Worm (Caenorhabditis elegans) whole organism, late embryonic: ENCODE data around the gene msp-152.

Experiments used
- ceh-18 ChIP-seq: sonication (generic microtip); optimal IDR thresholded peaks from 2 replicates; lab custom pipeline; 2016; ENCODE audit warnings: missing genetic modification characterization, missing compliant biosample characterization
- ceh-34 ChIP-seq: sonication (generic microtip); optimal IDR thresholded peaks from 2 replicates; lab custom pipeline; 2016; ENCODE audit warnings: mild to moderate bottlenecking, missing genetic modification characterization, missing compliant biosample characterization
- ceh-48 ChIP-seq: sonication (generic microtip); optimal IDR thresholded peaks from 2 replicates; lab custom pipeline; 2016; ENCODE audit warnings: missing genetic modification characterization, inconsistent platforms, missing compliant biosample characterization
- ceh-6 ChIP-seq: fragments of 200-800 bp; sonication (Bioruptor generic); optimal IDR thresholded peaks from 2 replicates; lab custom pipeline; 2018; ENCODE audit warnings: mild to moderate bottlenecking, missing genetic modification characterization, missing compliant biosample characterization
- dve-1 ChIP-seq: sonication (generic microtip); optimal IDR thresholded peaks from 2 replicates; lab custom pipeline; 2017; ENCODE audit warnings: antibody characterized with exemption, mild to moderate bottlenecking, missing genetic modification characterization, missing compliant biosample characterization
- npax-4 ChIP-seq: sonication (generic microtip); optimal IDR thresholded peaks from 2 replicates; lab custom pipeline; 2016; ENCODE audit warnings: missing genetic modification characterization, missing compliant biosample characterization
- tbx-7 ChIP-seq: sonication (generic microtip); optimal IDR thresholded peaks from 2 replicates; lab custom pipeline; 2016; ENCODE audit warnings: missing genotype, missing genetic modification characterization, missing compliant biosample characterization

msp-152 gene

ce11 chrII:4974448-4974951 lies 41.7 kb downstream of the msp-152 start:
- peak; percentile 93 for TF ChIP-seq ceh-34 (tag; lab: Kevin White, UChicago)
- no peak for TF ChIP-seq ceh-6 (GFP tag; lab: Kevin White, UChicago)

DNA sequence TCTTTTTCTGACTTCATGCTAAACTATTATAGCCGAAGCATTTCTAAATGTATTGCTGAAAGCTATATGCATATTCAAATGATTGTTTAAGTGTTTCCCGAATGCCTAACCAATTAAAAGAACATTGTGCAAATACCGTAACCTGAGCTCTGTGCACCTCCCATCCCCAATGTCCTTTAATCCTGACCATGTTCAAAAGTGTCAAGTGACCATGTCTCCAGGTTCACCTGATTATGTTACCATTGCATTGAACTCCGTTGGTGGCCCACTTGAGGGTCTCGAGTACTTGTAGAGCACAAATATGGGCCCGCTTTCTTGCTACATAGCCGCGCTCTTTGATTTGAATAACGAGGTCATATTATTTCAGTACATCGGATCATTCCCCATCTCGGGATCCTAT lies 42.5 kb downstream of the msp-152 start:
- TF ChIP-seq tbx-7 (tag; lab: Kevin White, UChicago) (no peak), ceh-34 (tag; lab: Kevin White, UChicago) (peak; percentile 87)

DNA sequence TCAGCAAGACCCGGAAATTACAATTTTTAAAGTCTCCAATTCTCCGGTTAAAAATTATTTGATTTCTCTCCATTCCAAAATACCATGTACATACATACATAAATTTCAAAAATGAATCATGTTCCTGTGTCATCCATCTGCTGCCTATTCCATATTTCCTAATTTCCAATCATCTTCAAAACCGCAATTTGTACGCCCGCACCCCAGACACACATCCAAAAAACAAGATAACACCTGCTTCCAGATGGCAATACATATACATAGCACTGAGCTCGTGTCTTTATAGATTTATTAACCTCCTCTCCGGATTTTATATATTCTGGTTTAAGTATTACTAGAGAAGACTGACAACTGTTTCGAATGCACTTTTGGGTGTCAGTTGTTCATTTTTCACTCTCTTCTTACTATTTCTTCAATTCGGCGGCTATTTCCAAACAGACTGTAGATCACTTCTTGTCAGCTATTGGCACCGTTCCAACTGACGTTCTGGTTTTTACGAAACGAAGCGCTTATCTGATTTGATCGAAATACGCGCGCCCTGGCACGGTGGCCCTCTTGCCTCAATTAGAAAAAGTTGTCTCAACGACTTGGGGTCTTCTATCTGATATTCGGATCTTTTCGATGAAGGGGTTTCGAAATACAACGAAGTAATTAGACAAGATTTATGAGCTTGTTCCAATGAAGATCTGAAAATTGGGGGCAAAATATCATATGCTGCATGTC lies 49.0 kb downstream of the msp-152 start:
- TF ChIP-seq ceh-18 (no peak), npax-4 (tag; lab: Kevin White, UChicago) (no peak), ceh-48 (tag; lab: Kevin White, UChicago) (no peak), dve-1 (tag; lab: Kevin White, UChicago) (no peak)
